Worm (Caenorhabditis elegans) whole organism, L3 larva: Measurements from ENCODE around the gene unc-2.

ENCODE experiments used
- ceh-16 ChIP-seq: sonication (generic microtip); optimal IDR thresholded peaks from 2 replicates; lab custom pipeline; 2017; ENCODE audit warnings: missing biosample characterization, missing genetic modification characterization
- ceh-9 ChIP-seq: sonication (generic microtip); optimal IDR thresholded peaks from 2 replicates; lab custom pipeline; 2018; ENCODE audit warnings: missing biosample characterization, missing genetic modification characterization
- daf-12 ChIP-seq: fragments of 150-350 bp; optimal IDR thresholded peaks from 2 replicates; lab custom pipeline; 2014; ENCODE audit warnings: missing biosample characterization, missing genetic modification reagents, missing genetic modification characterization
- elt-2 ChIP-seq: sonication (generic microtip); optimal IDR thresholded peaks from 2 replicates; lab custom pipeline; 2016; ENCODE audit warnings: missing genetic modification reagents, mild to moderate bottlenecking, missing genetic modification characterization, missing compliant biosample characterization
- fos-1 ChIP-seq: fragments of 150-350 bp; optimal IDR thresholded peaks from 2 replicates; lab custom pipeline; 2014; ENCODE audit warnings: missing biosample characterization, missing genetic modification characterization
- lin-39 ChIP-seq: fragments of 150-350 bp; optimal IDR thresholded peaks from 2 replicates; lab custom pipeline; 2018; ENCODE audit warnings: missing biosample characterization, missing genetic modification reagents, missing genetic modification characterization
- nfya-1 ChIP-seq: sonication (generic microtip); optimal IDR thresholded peaks from 2 replicates; lab custom pipeline; 2017; ENCODE audit warnings: missing genetic modification characterization, mild to moderate bottlenecking, missing compliant biosample characterization, antibody characterized with exemption, moderate library complexity; ENCODE audit not compliant: insufficient read depth
- nhr-23 ChIP-seq: fragments of 150-350 bp; optimal IDR thresholded peaks from 2 replicates; lab custom pipeline; 2014; ENCODE audit warnings: missing biosample characterization, missing genetic modification reagents, missing genetic modification characterization
- nhr-237 ChIP-seq: fragments of 150-350 bp; optimal IDR thresholded peaks from 2 replicates; lab custom pipeline; 2014; ENCODE audit warnings: missing biosample characterization, missing genetic modification characterization
- nhr-77 ChIP-seq: fragments of 150-350 bp; optimal IDR thresholded peaks from 2 replicates; lab custom pipeline; 2014; ENCODE audit warnings: missing biosample characterization, missing genetic modification characterization
- pqm-1 ChIP-seq: fragments of 150-350 bp; optimal IDR thresholded peaks from 2 replicates; lab custom pipeline; 2017; ENCODE audit warnings: missing biosample characterization, missing genetic modification characterization, inconsistent platforms
- snpc-4 ChIP-seq: fragments of 150-350 bp; optimal IDR thresholded peaks from 2 replicates; lab custom pipeline; 2014; ENCODE audit warnings: missing biosample characterization, missing genetic modification characterization
- unc-62 ChIP-seq: fragments of 150-350 bp; sonication (generic microtip); optimal IDR thresholded peaks from 4 replicates; lab custom pipeline; 2014; ENCODE audit warnings: missing biosample characterization, missing genetic modification reagents, missing genetic modification characterization
- ztf-11 ChIP-seq: fragments of 150-350 bp; optimal IDR thresholded peaks from 2 replicates; lab custom pipeline; 2014; ENCODE audit warnings: missing biosample characterization, missing genetic modification characterization

DNA sequence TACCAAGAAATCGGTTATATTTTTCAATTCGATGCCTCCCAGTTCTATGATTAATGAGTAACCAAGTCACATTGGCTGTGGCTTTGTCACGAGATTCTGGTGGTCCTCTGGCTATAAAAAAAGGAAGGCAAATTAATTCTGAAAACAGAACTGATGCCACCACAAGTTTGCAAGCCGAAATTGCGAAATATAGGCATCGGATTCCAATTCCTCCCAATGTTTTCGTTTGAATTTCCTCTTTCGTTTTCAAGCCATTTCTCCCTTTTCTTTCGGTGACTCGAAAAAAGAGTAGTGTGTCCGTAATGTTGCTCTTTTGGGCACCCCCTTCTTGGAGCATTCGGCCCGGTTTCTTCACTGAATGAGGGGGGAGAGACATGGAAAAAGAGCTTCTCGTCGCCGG is 6.4 kb upstream of the unc-2 start, which contains the start of gene F55F1.2:
- peak; percentile 55 for TF ChIP-seq lin-39 (tag; lab: Kevin White, UChicago)
- no peak for TF ChIP-seq snpc-4 (tag; lab: Kevin White, UChicago)
- TF ChIP-seq nfya-1 (tag; lab: Kevin White, UChicago): no peak
- no peak for TF ChIP-seq daf-12
- no peak for TF ChIP-seq unc-62
- no peak for TF ChIP-seq elt-2
- TF ChIP-seq ztf-11 (tag; lab: Kevin White, UChicago): no peak
- no peak for TF ChIP-seq ceh-16 (tag; lab: Kevin White, UChicago)
- no peak for TF ChIP-seq nhr-77
- TF ChIP-seq fos-1 (tag; lab: Kevin White, UChicago): no peak
- TF ChIP-seq pqm-1 (tag; lab: Kevin White, UChicago): no peak
- TF ChIP-seq nhr-237 (tag; lab: Kevin White, UChicago): no peak
- TF ChIP-seq nhr-23 (tag; lab: Kevin White, UChicago): no peak
- no peak for TF ChIP-seq ceh-9 (tag; lab: Kevin White, UChicago)
